Worm (Caenorhabditis elegans) whole organism, L1 larva: Measurements from ENCODE around the gene tag-115.

Experiments used
- egl-13 ChIP-seq: sonication (generic microtip); optimal IDR thresholded peaks from 2 replicates; lab custom pipeline; 2016; ENCODE audit warnings: missing genotype, missing genetic modification reagents, missing genetic modification characterization, missing compliant biosample characterization
- lin-13 ChIP-seq: fragments of 150-350 bp; optimal IDR thresholded peaks from 2 replicates; lab custom pipeline; 2014; ENCODE audit warnings: missing biosample characterization, missing genetic modification reagents, missing genetic modification characterization
- nhr-76 ChIP-seq: sonication (generic microtip); optimal IDR thresholded peaks from 2 replicates; lab custom pipeline; 2017; ENCODE audit warnings: missing biosample characterization, missing genetic modification characterization
- unc-62 ChIP-seq: fragments of 150-350 bp; optimal IDR thresholded peaks from 2 replicates; lab custom pipeline; 2014; ENCODE audit warnings: missing biosample characterization, missing genetic modification reagents, missing genetic modification characterization

DNA sequence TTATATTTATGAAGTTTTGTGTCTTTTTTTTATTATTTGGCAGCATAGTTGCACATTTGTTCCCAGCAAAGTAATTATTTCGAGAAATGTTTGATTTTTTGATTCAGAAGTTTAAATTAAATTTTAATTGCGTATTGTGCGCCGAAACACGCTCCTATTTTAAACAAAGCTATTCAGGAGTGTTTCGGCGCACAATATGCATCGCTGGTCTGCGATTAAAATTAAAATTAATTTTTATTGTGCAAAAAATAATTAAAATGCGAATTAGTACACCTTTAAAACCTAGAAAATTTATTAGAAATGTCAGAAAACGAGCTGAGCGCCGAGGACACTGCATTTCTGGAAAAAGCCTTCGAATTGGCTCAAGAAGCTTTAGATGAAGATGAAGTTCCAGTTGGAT lies 4.2 kb upstream of the tag-115 start, which contains the start of gene JC8.4:
- TF ChIP-seq lin-13 (GFP tag; lab: Kevin White, UChicago), result no peak
- no peak for TF ChIP-seq egl-13 (tag; lab: Kevin White, UChicago)
- no peak for TF ChIP-seq unc-62
- TF ChIP-seq nhr-76 (tag; lab: Kevin White, UChicago), result no peak
